Fruit fly (Drosophila melanogaster) whole organism: ENCODE results near the gene CG8003.

Experiments used
- CG8478 ChIP-seq: fragments of >200 bp; optimal IDR thresholded peaks from 2 replicates; lab custom pipeline; 2018; ENCODE audit warnings: inconsistent platforms
- Dll ChIP-seq: fragments of >200 bp; optimal IDR thresholded peaks from 2 replicates; lab custom pipeline; 2017
- EcR ChIP-seq, 2 experiments: fragments of >200 bp; optimal IDR thresholded peaks; 2 replicates each; lab custom pipeline; 2017; ENCODE audit warnings: missing biosample characterization in 2 of 2, missing genetic modification characterization in 2 of 2, missing genetic modification reagents in 2 of 2
- pan ChIP-seq: fragments of >200 bp; optimal IDR thresholded peaks from 2 replicates; lab custom pipeline; 2017
- usp ChIP-seq: fragments of >200 bp; optimal IDR thresholded peaks from 2 replicates; lab custom pipeline; 2017; ENCODE audit warnings: missing biosample characterization, missing genetic modification characterization, mixed read lengths

DNA sequence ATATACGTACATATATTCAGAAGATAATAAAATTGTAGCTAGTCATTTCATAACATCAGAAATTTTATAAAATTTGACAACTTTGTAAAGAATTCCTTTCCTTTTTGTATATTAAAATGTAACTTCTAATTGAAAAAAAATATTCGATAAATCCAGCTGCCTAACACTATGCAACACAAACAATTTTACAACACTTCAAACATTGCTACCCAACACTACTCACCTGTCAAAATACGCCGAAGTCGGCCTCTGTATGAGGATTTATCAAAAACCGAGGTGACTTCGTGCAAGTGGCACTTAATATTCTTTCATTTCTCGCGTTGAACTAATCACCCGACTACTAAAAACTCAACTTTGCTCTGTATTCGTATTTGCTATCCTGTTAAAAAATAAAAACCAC lies 25.4 kb downstream of the CG8003 start:
- no peak for TF ChIP-seq pan (lab: Kevin White, UChicago)
- TF ChIP-seq Dll (lab: Kevin White, UChicago): no peak
- no peak for TF ChIP-seq usp
- no peak for TF ChIP-seq CG8478 (lab: Kevin White, UChicago)
- no peak for TF ChIP-seq EcR (GFP tag; optimal IDR thresholded peaks at IDR 0.05; lab: Kevin White, UChicago)
